Worm (Caenorhabditis elegans) whole organism, L4 larva: Measurements from ENCODE around the gene col-13.

Experiments used
- F37D6.2 ChIP-seq: sonication (generic microtip); optimal IDR thresholded peaks from 2 replicates; lab custom pipeline; 2016; ENCODE audit warnings: mild to moderate bottlenecking, missing genetic modification characterization, missing compliant biosample characterization
- Y48G9A.11 ChIP-seq: fragments of 200-800 bp; sonication (Bioruptor generic); IDR thresholded peaks from 2 replicates; pipeline ENCODE4 v1.3.6; 2022; ENCODE audit warnings: missing genetic modification reagents, missing genetic modification characterization, missing compliant biosample characterization
- fos-1 ChIP-seq: fragments of 150-350 bp; optimal IDR thresholded peaks from 2 replicates; lab custom pipeline; 2014; ENCODE audit warnings: missing biosample characterization, missing genetic modification characterization
- jun-1 ChIP-seq: fragments of 150-350 bp; optimal IDR thresholded peaks from 2 replicates; lab custom pipeline; 2014; ENCODE audit warnings: missing biosample characterization, missing genetic modification reagents, missing genetic modification characterization
- lin-13 ChIP-seq: fragments of 150-350 bp; optimal IDR thresholded peaks from 2 replicates; lab custom pipeline; 2014; ENCODE audit warnings: missing biosample characterization, missing genetic modification reagents, missing genetic modification characterization
- lir-3 ChIP-seq: sonication (generic microtip); optimal IDR thresholded peaks from 2 replicates; lab custom pipeline; 2016; ENCODE audit warnings: mild to moderate bottlenecking, missing genetic modification characterization, missing compliant biosample characterization
- mdl-1 ChIP-seq, 2 experiments: fragments of 150-350 bp in 1 of 2; sonication (generic microtip) in 1 of 2; optimal IDR thresholded peaks; 2 replicates each; lab custom pipeline; 2014 to 2017; ENCODE audit warnings: missing biosample characterization in 2 of 2, missing genetic modification characterization in 2 of 2
- mep-1 ChIP-seq: fragments of 150-350 bp; sonication (generic microtip); optimal IDR thresholded peaks from 3 replicates; lab custom pipeline; 2014; ENCODE audit warnings: missing biosample characterization, missing genetic modification characterization
- nhr-111 ChIP-seq: fragments of 200-800 bp; sonication (Bioruptor generic); optimal IDR thresholded peaks from 2 replicates; lab custom pipeline; 2018; ENCODE audit warnings: mild to moderate bottlenecking, missing genetic modification characterization, missing compliant biosample characterization
- pqm-1 ChIP-seq: sonication (generic microtip); optimal IDR thresholded peaks from 2 replicates; lab custom pipeline; 2017; ENCODE audit warnings: missing biosample characterization, missing genetic modification characterization
- unc-130 ChIP-seq: sonication (generic microtip); optimal IDR thresholded peaks from 2 replicates; lab custom pipeline; 2016; ENCODE audit warnings: missing genetic modification reagents, missing genetic modification characterization, missing compliant biosample characterization

ce11 chrV:10379293-10379692 lies 42.4 kb downstream of the col-13 start, which contains the start of gene AC3.12:
- TF ChIP-seq Y48G9A.11 (no peak), unc-130 (GFP tag; lab: Kevin White, UChicago) (no peak), F37D6.2 (tag; lab: Kevin White, UChicago) (no peak), mdl-1 (tag; optimal IDR thresholded peaks at IDR 0.05; lab: Kevin White, UChicago) (no peak), lin-13 (no peak), nhr-111 (GFP tag; lab: Kevin White, UChicago) (no peak), jun-1 (tag; lab: Kevin White, UChicago) (no peak), lir-3 (tag; lab: Kevin White, UChicago) (no peak), fos-1 (tag; lab: Kevin White, UChicago) (no peak), mep-1 (tag; lab: Kevin White, UChicago) (no peak), pqm-1 (tag; lab: Kevin White, UChicago) (no peak)
